Worm (Caenorhabditis elegans): Measurements from ENCODE around the gene Y54G2A.52.
A peak's percentile ranks its signal among the peaks of the same experiment; 100 is the strongest.
"Not testable (repeated sequence)": the region's sequence is repeated elsewhere in the genome, so short reads cannot be mapped to it uniquely, and the experiment has no call there.

The Y54G2A.52 gene

ce11 chrIV:2799389-2799788, 903 bp upstream of the Y54G2A.52 start, which contains the start of gene Y54G2A.10:
Y54G2A.10 (plus strand) TSS chrIV:2799689.
- TF ChIP-seq skn-1 (tag; optimal IDR thresholded peaks at IDR 0.05) (no peak), mml-1 (tag; optimal IDR thresholded peaks at IDR 0.05) (no peak), nhr-76 (tag; optimal IDR thresholded peaks at IDR 0.05) (no peak), unc-39 (tag; optimal IDR thresholded peaks at IDR 0.05) (no peak), lin-15B (tag; optimal IDR thresholded peaks at IDR 0.05) (no peak), zag-1 (tag; optimal IDR thresholded peaks at IDR 0.05) (no peak), nhr-237 (tag; optimal IDR thresholded peaks at IDR 0.05) (no peak), ceh-16 (tag; optimal IDR thresholded peaks at IDR 0.05) (no peak), tbx-2 (tag; optimal IDR thresholded peaks at IDR 0.05) (no peak), egl-27 (tag; optimal IDR thresholded peaks at IDR 0.05) (no peak), nhr-11 (tag; optimal IDR thresholded peaks at IDR 0.05) (no peak), hmg-11 (tag; optimal IDR thresholded peaks at IDR 0.05) (no peak), nhr-43 (tag; optimal IDR thresholded peaks at IDR 0.05; ENCODE audit: poor library complexity, severe bottlenecking) (no peak), nfya-1 (tag; optimal IDR thresholded peaks at IDR 0.05; ENCODE audit: insufficient read depth) (no peak)

- TF ChIP-seq nhr-43 (tag; optimal IDR thresholded peaks at IDR 0.05; ENCODE audit: poor library complexity, severe bottlenecking) (no peak), nhr-67 (tag; optimal IDR thresholded peaks at IDR 0.05) (no peak), nfya-1 (tag; optimal IDR thresholded peaks at IDR 0.05; ENCODE audit: insufficient read depth) (peak; percentile 88), ama-1 (optimal IDR thresholded peaks at IDR 0.05) (no peak)
Observed at ce11 chrIV:2793956-2794355, 4.5 kb downstream of the Y54G2A.52 start.

ce11 chrIV:2788389-2788788, 10.1 kb downstream of the Y54G2A.52 start, which contains the start of gene atln-1:
atln-1 (plus strand) TSS chrIV:2788689.
- not testable (repeated sequence) for TF ChIP-seq egl-27, unc-39, elt-3 (tag; optimal IDR thresholded peaks at IDR 0.05)

ce11 chrIV:2785057-2785456, 13.4 kb downstream of the Y54G2A.52 start:
- TF ChIP-seq nfya-1 (tag; optimal IDR thresholded peaks at IDR 0.05; ENCODE audit: insufficient read depth): peak; percentile 45
- TF ChIP-seq pha-4 (tag; optimal IDR thresholded peaks at IDR 0.05): peak; percentile 82
- peak; percentile 25 for TF ChIP-seq elt-2 (tag; optimal IDR thresholded peaks at IDR 0.05)
- no peak for TF ChIP-seq tbx-2 (tag; optimal IDR thresholded peaks at IDR 0.05)
- peak; percentile 6 for TF ChIP-seq ceh-28 (tag; optimal IDR thresholded peaks at IDR 0.05)
- TF ChIP-seq lin-15B (tag; optimal IDR thresholded peaks at IDR 0.05): peak; percentile 40
- TF ChIP-seq nhr-77 (tag; optimal IDR thresholded peaks at IDR 0.05): no peak
- TF ChIP-seq nhr-23 (tag; optimal IDR thresholded peaks at IDR 0.05): peak; percentile 40
- no peak for TF ChIP-seq ztf-4 (tag; optimal IDR thresholded peaks at IDR 0.05)

ce11 chrIV:2782793-2783540, 15.5 kb downstream of the Y54G2A.52 start, which contains the start of gene Y54G2A.12:
Y54G2A.12 (minus strand) TSS chrIV:2782843.
- TF ChIP-seq mml-1 (tag; optimal IDR thresholded peaks at IDR 0.05) (no peak), pha-4 (tag; optimal IDR thresholded peaks at IDR 0.05) (no peak), tbx-2 (tag; optimal IDR thresholded peaks at IDR 0.05) (no peak), snpc-4 (tag; optimal IDR thresholded peaks at IDR 0.05) (no peak), nhr-23 (tag; optimal IDR thresholded peaks at IDR 0.05) (no peak), egl-27 (tag; optimal IDR thresholded peaks at IDR 0.05) (no peak), hmg-11 (tag; optimal IDR thresholded peaks at IDR 0.05) (no peak), ceh-16 (tag; optimal IDR thresholded peaks at IDR 0.05) (no peak), ztf-11 (tag; optimal IDR thresholded peaks at IDR 0.05) (no peak)

ce11 chrIV:2777841-2778240, 20.6 kb downstream of the Y54G2A.52 start, which contains the start of gene Y54G2A.72:
Y54G2A.72 (plus strand) TSS chrIV:2778141.
- not testable (repeated sequence) for TF ChIP-seq fos-1, lin-39, elt-2 (tag; optimal IDR thresholded peaks at IDR 0.05)

ce11 chrIV:2776733-2777132, 21.8 kb downstream of the Y54G2A.52 start:
- no peak for TF ChIP-seq pha-4 (tag; optimal IDR thresholded peaks at IDR 0.05)
- no peak for TF ChIP-seq egl-5 (tag; optimal IDR thresholded peaks at IDR 0.05)
- TF ChIP-seq nhr-28 (tag; optimal IDR thresholded peaks at IDR 0.05): no peak
- no peak for TF ChIP-seq fkh-10 (GFP tag; optimal IDR thresholded peaks at IDR 0.05)
- no peak for TF ChIP-seq pqm-1 (tag; optimal IDR thresholded peaks at IDR 0.05)
